Worm (Caenorhabditis elegans) whole organism, L4 larva: ENCODE results near the gene R13H4.7.

Source experiments
- D1046.2 ChIP-seq: fragments of 200-800 bp; sonication (Bioruptor generic); IDR thresholded peaks from 2 replicates; pipeline ENCODE4 v1.3.6; 2022; ENCODE audit warnings: missing genetic modification characterization, missing compliant biosample characterization
- F26F4.8 ChIP-seq: fragments of 200-800 bp; sonication (Bioruptor generic); conservative IDR thresholded peaks from 2 replicates; pipeline ENCODE4 v1.3.6; 2022; ENCODE audit warnings: missing genetic modification characterization, missing compliant biosample characterization
- F37D6.2 ChIP-seq: sonication (generic microtip); optimal IDR thresholded peaks from 2 replicates; lab custom pipeline; 2016; ENCODE audit warnings: mild to moderate bottlenecking, missing genetic modification characterization, missing compliant biosample characterization
- T26A8.4 ChIP-seq: fragments of 200-800 bp; sonication (Bioruptor generic); IDR thresholded peaks from 2 replicates; pipeline ENCODE4 v1.3.6; 2022; ENCODE audit warnings: missing genetic modification characterization, missing compliant biosample characterization
- Y48G9A.11 ChIP-seq: fragments of 200-800 bp; sonication (Bioruptor generic); IDR thresholded peaks from 2 replicates; pipeline ENCODE4 v1.3.6; 2022; ENCODE audit warnings: missing genetic modification reagents, missing genetic modification characterization, missing compliant biosample characterization
- ama-1 ChIP-seq: fragments of 150-350 bp; optimal IDR thresholded peaks from 2 replicates; lab custom pipeline; 2014; ENCODE audit warnings: inconsistent platforms, mixed read lengths
- arid-1 ChIP-seq: fragments of 200-800 bp; sonication (Bioruptor generic); conservative IDR thresholded peaks from 2 replicates; pipeline ENCODE4 v1.3.6; 2022; ENCODE audit warnings: missing genetic modification reagents, missing genetic modification characterization, missing compliant biosample characterization
- attf-4 ChIP-seq: sonication (generic microtip); optimal IDR thresholded peaks from 3 replicates; lab custom pipeline; 2017; ENCODE audit warnings: missing biosample characterization, missing genetic modification characterization
- ceh-20 ChIP-seq: fragments of 200-800 bp; sonication (Bioruptor generic); IDR thresholded peaks from 2 replicates; pipeline ENCODE4 v1.3.6; 2022; ENCODE audit warnings: missing genetic modification reagents, missing genetic modification characterization, missing compliant biosample characterization
- ceh-28 ChIP-seq: fragments of 150-350 bp; optimal IDR thresholded peaks from 2 replicates; lab custom pipeline; 2014; ENCODE audit warnings: missing biosample characterization, missing genetic modification reagents, missing genetic modification characterization
- ceh-82 ChIP-seq: sonication (generic microtip); optimal IDR thresholded peaks from 2 replicates; lab custom pipeline; 2017; ENCODE audit warnings: missing biosample characterization, missing genetic modification characterization
- ctbp-1 ChIP-seq: fragments of 200-800 bp; sonication (Bioruptor generic); IDR thresholded peaks from 2 replicates; pipeline ENCODE4 v1.3.6; 2022; ENCODE audit warnings: missing genetic modification reagents, missing genetic modification characterization, missing compliant biosample characterization
- daf-12 ChIP-seq: fragments of 150-350 bp; optimal IDR thresholded peaks from 2 replicates; lab custom pipeline; 2014; ENCODE audit warnings: missing biosample characterization, missing genetic modification reagents, missing genetic modification characterization
- daf-16 ChIP-seq, 3 experiments: sonication (generic microtip); optimal IDR thresholded peaks; 2 replicates each; lab custom pipeline; 2016 to 2017; ENCODE audit warnings: missing genetic modification characterization in 3 of 3, missing genetic modification reagents in 3 of 3, mild to moderate bottlenecking in 2 of 3, missing compliant biosample characterization in 2 of 3, missing biosample characterization in 1 of 3, moderate library complexity in 1 of 3
- daf-19 ChIP-seq: fragments of 200-800 bp; sonication (Bioruptor generic); conservative IDR thresholded peaks from 2 replicates; pipeline ENCODE4 v1.3.6; 2022; ENCODE audit warnings: missing genetic modification characterization, missing compliant biosample characterization
- daf-8 ChIP-seq: fragments of 200-800 bp; sonication (Bioruptor generic); IDR thresholded peaks from 2 replicates; pipeline ENCODE4 v1.3.6; 2022; ENCODE audit warnings: missing genetic modification characterization, missing compliant biosample characterization
- dmd-6 ChIP-seq: fragments of 200-800 bp; sonication (Bioruptor generic); IDR thresholded peaks from 2 replicates; pipeline ENCODE4 v1.3.6; 2022; ENCODE audit warnings: missing genetic modification reagents, missing genetic modification characterization, missing compliant biosample characterization
- dmd-8 ChIP-seq: fragments of 200-800 bp; sonication (Bioruptor generic); IDR thresholded peaks from 2 replicates; pipeline ENCODE4 v1.3.6; 2022; ENCODE audit warnings: missing genetic modification characterization, missing compliant biosample characterization
- dmd-9 ChIP-seq: fragments of 200-800 bp; sonication (Bioruptor generic); IDR thresholded peaks from 2 replicates; pipeline ENCODE4 v1.3.6; 2022; ENCODE audit warnings: missing genetic modification reagents, missing genetic modification characterization, missing compliant biosample characterization
- dpl-1 ChIP-seq: fragments of 150-350 bp; optimal IDR thresholded peaks from 2 replicates; lab custom pipeline; 2014; ENCODE audit warnings: missing biosample characterization, missing genetic modification reagents, missing genetic modification characterization
- dve-1 ChIP-seq: sonication (generic microtip); optimal IDR thresholded peaks from 2 replicates; lab custom pipeline; 2017; ENCODE audit warnings: antibody characterized with exemption, mild to moderate bottlenecking, missing genetic modification characterization, missing compliant biosample characterization; ENCODE audit not compliant: insufficient read depth
- egl-27 ChIP-seq: sonication (generic microtip); optimal IDR thresholded peaks from 3 replicates; lab custom pipeline; 2017; ENCODE audit warnings: missing biosample characterization, missing genetic modification reagents, missing genetic modification characterization
- egl-43 ChIP-seq: fragments of 200-800 bp; sonication (Bioruptor generic); IDR thresholded peaks from 2 replicates; pipeline ENCODE4 v1.3.6; 2022; ENCODE audit warnings: missing genetic modification reagents, missing genetic modification characterization, missing compliant biosample characterization
- fkh-10 ChIP-seq: fragments of 150-350 bp; optimal IDR thresholded peaks from 2 replicates; lab custom pipeline; 2014; ENCODE audit warnings: missing biosample characterization, missing genetic modification reagents, missing genetic modification characterization
- fos-1 ChIP-seq: fragments of 150-350 bp; optimal IDR thresholded peaks from 2 replicates; lab custom pipeline; 2014; ENCODE audit warnings: missing biosample characterization, missing genetic modification characterization
- hlh-11 ChIP-seq: fragments of 200-800 bp; sonication (Bioruptor generic); optimal IDR thresholded peaks from 2 replicates; lab custom pipeline; 2018; ENCODE audit warnings: mild to moderate bottlenecking, missing genetic modification characterization, missing compliant biosample characterization
- jun-1 ChIP-seq: fragments of 150-350 bp; optimal IDR thresholded peaks from 2 replicates; lab custom pipeline; 2014; ENCODE audit warnings: missing biosample characterization, missing genetic modification reagents, missing genetic modification characterization
- lim-7 ChIP-seq: fragments of 200-800 bp; sonication (Bioruptor generic); IDR thresholded peaks from 2 replicates; pipeline ENCODE4 v1.3.6; 2022; ENCODE audit warnings: missing genetic modification characterization, missing compliant biosample characterization
- lin-1 ChIP-seq: fragments of 200-800 bp; sonication (Bioruptor generic); IDR thresholded peaks from 2 replicates; pipeline ENCODE4 v1.3.6; 2022; ENCODE audit warnings: missing genetic modification reagents, missing genetic modification characterization, missing compliant biosample characterization
- lin-13 ChIP-seq: fragments of 150-350 bp; optimal IDR thresholded peaks from 2 replicates; lab custom pipeline; 2014; ENCODE audit warnings: missing biosample characterization, missing genetic modification reagents, missing genetic modification characterization
- lin-29 ChIP-seq: fragments of 200-800 bp; sonication (Bioruptor generic); IDR thresholded peaks from 2 replicates; pipeline ENCODE4 v1.3.6; 2022; ENCODE audit warnings: missing genetic modification reagents, missing genetic modification characterization, missing compliant biosample characterization
- lsy-2 ChIP-seq, 2 experiments: fragments of 150-350 bp in 1 of 2; sonication (generic microtip) in 1 of 2; optimal IDR thresholded peaks; 2 replicates each; lab custom pipeline; 2014 to 2017; ENCODE audit warnings: missing biosample characterization in 2 of 2, missing genetic modification characterization in 2 of 2
- madf-9 ChIP-seq: fragments of 200-800 bp; sonication (Bioruptor generic); conservative IDR thresholded peaks from 2 replicates; pipeline ENCODE4 v1.3.6; 2022; ENCODE audit warnings: missing genetic modification reagents, missing genetic modification characterization, missing compliant biosample characterization
- mep-1 ChIP-seq: fragments of 150-350 bp; sonication (generic microtip); optimal IDR thresholded peaks from 3 replicates; lab custom pipeline; 2014; ENCODE audit warnings: missing biosample characterization, missing genetic modification characterization
- mes-2 ChIP-seq: sonication (generic microtip); optimal IDR thresholded peaks from 2 replicates; lab custom pipeline; 2016; ENCODE audit warnings: missing genotype, mild to moderate bottlenecking, missing genetic modification characterization, missing compliant biosample characterization; ENCODE audit not compliant: poor library complexity, severe bottlenecking
- mxl-2 ChIP-seq: fragments of 200-800 bp; sonication (Bioruptor generic); conservative IDR thresholded peaks from 2 replicates; pipeline ENCODE4 v1.3.6; 2022; ENCODE audit warnings: missing genetic modification reagents, missing genetic modification characterization, missing compliant biosample characterization
- mxl-3 ChIP-seq: fragments of 200-800 bp; sonication (Bioruptor generic); optimal IDR thresholded peaks from 2 replicates; lab custom pipeline; 2018; ENCODE audit warnings: mild to moderate bottlenecking, missing genetic modification characterization, missing compliant biosample characterization
- nhr-102 ChIP-seq: sonication (generic microtip); optimal IDR thresholded peaks from 2 replicates; lab custom pipeline; 2016; ENCODE audit warnings: mild to moderate bottlenecking, missing genetic modification characterization, moderate library complexity, missing compliant biosample characterization
- nhr-111 ChIP-seq: fragments of 200-800 bp; sonication (Bioruptor generic); optimal IDR thresholded peaks from 2 replicates; lab custom pipeline; 2018; ENCODE audit warnings: mild to moderate bottlenecking, missing genetic modification characterization, missing compliant biosample characterization
- nhr-237 ChIP-seq: sonication (generic microtip); optimal IDR thresholded peaks from 2 replicates; lab custom pipeline; 2017; ENCODE audit warnings: missing biosample characterization, missing genetic modification characterization
- nhr-28 ChIP-seq: fragments of 150-350 bp; optimal IDR thresholded peaks from 2 replicates; lab custom pipeline; 2014; ENCODE audit warnings: missing biosample characterization, missing genetic modification characterization
- nhr-6 ChIP-seq: fragments of 150-350 bp; optimal IDR thresholded peaks from 2 replicates; lab custom pipeline; 2014; ENCODE audit warnings: missing biosample characterization, missing genetic modification characterization
- pqm-1 ChIP-seq: sonication (generic microtip); optimal IDR thresholded peaks from 2 replicates; lab custom pipeline; 2017; ENCODE audit warnings: missing biosample characterization, missing genetic modification characterization
- rbr-2 ChIP-seq: sonication (generic microtip); optimal IDR thresholded peaks from 2 replicates; lab custom pipeline; 2016; ENCODE audit warnings: missing genotype, missing genetic modification characterization, missing compliant biosample characterization
- set-16 ChIP-seq: fragments of 200-800 bp; sonication (Bioruptor generic); IDR thresholded peaks from 2 replicates; pipeline ENCODE4 v1.3.6; 2022; ENCODE audit warnings: missing genetic modification reagents, missing genetic modification characterization, missing compliant biosample characterization
- skn-1 ChIP-seq: fragments of 150-350 bp; optimal IDR thresholded peaks from 2 replicates; lab custom pipeline; 2014; ENCODE audit warnings: missing biosample characterization, missing genetic modification characterization
- snpc-4 ChIP-seq: fragments of 150-350 bp; optimal IDR thresholded peaks from 2 replicates; lab custom pipeline; 2014; ENCODE audit warnings: missing biosample characterization, missing genetic modification characterization
- tag-97 ChIP-seq: fragments of 200-800 bp; sonication (Bioruptor generic); IDR thresholded peaks from 2 replicates; pipeline ENCODE4 v1.3.6; 2022; ENCODE audit warnings: missing genetic modification characterization, missing compliant biosample characterization
- unc-62 ChIP-seq, 3 experiments: fragments of 150-350 bp in 1 of 3; sonication (generic microtip); optimal IDR thresholded peaks in 2 of 3; peaks in 1 of 3; 1 replicate in 1 of 3; 2 replicates in 2 of 3; lab custom pipeline; 2014 to 2017; ENCODE audit warnings: missing biosample characterization in 3 of 3, missing genetic modification characterization in 3 of 3, missing genetic modification reagents in 3 of 3, missing genotype in 1 of 3
- zag-1 ChIP-seq: fragments of 150-350 bp; optimal IDR thresholded peaks from 2 replicates; lab custom pipeline; 2014; ENCODE audit warnings: missing biosample characterization, missing genetic modification characterization
- zfp-3 ChIP-seq: fragments of 200-800 bp; sonication (Bioruptor generic); conservative IDR thresholded peaks from 2 replicates; pipeline ENCODE4 v1.3.6; 2022; ENCODE audit warnings: missing genetic modification reagents, missing genetic modification characterization, missing compliant biosample characterization
- zip-2 ChIP-seq: fragments of 150-350 bp; optimal IDR thresholded peaks from 2 replicates; lab custom pipeline; 2014; ENCODE audit warnings: missing biosample characterization, missing genetic modification characterization

R13H4.7 gene

ce11 chrV:11844828-11845227 is 23.2 kb downstream of the R13H4.7 start (continued):
- TF ChIP-seq lin-1 (no peak), egl-43 (GFP tag; lab: Robert Waterston, UW) (peak; percentile 77), fos-1 (tag; lab: Kevin White, UChicago) (no peak), dpl-1 (GFP tag; lab: Kevin White, UChicago) (no peak), nhr-111 (GFP tag; lab: Kevin White, UChicago) (no peak), daf-12 (tag; lab: Kevin White, UChicago) (no peak), lin-29 (GFP tag; lab: Robert Waterston, UW) (no peak), D1046.2 (GFP tag; lab: Robert Waterston, UW) (no peak), unc-62 (GFP tag; optimal IDR thresholded peaks at IDR 0.05 in 1 of 2; lab: Kevin White, UChicago) (peak in 1 of 2 experiments; percentile 89), unc-62 (tag; optimal IDR thresholded peaks at IDR 0.05; lab: Kevin White, UChicago) (no peak), F26F4.8 (GFP tag; lab: Robert Waterston, UW) (no peak), F37D6.2 (tag; lab: Kevin White, UChicago) (no peak), nhr-6 (tag; lab: Kevin White, UChicago) (peak; percentile 89), dmd-6 (no peak), jun-1 (tag; lab: Kevin White, UChicago) (no peak), fkh-10 (GFP tag; lab: Kevin White, UChicago) (no peak), pqm-1 (tag; lab: Kevin White, UChicago) (peak; percentile 45), madf-9 (GFP tag; lab: Robert Waterston, UW) (no peak), nhr-102 (no peak), snpc-4 (tag; lab: Kevin White, UChicago) (no peak), T26A8.4 (GFP tag; lab: Robert Waterston, UW) (0 out of 2 replicates have a peak, but pooled peaks have one; percentile 30), skn-1 (tag; lab: Kevin White, UChicago) (no peak), dmd-9 (no peak), ceh-20 (GFP tag; lab: Robert Waterston, UW) (no peak), ctbp-1 (GFP tag; lab: Robert Waterston, UW) (peak; percentile 55; the same call in 1 of the 2 replicates), daf-19 (GFP tag; lab: Robert Waterston, UW) (no peak), egl-27 (tag; lab: Kevin White, UChicago) (no peak), zfp-3 (GFP tag; lab: Robert Waterston, UW) (no peak), mes-2 (tag; lab: Kevin White, UChicago) (peak; percentile 34), mxl-2 (no peak), lsy-2 (tag; optimal IDR thresholded peaks at IDR 0.05; lab: Kevin White, UChicago) (peak in 1 of 2 experiments; percentile 51), daf-8 (no peak), daf-16 (GFP tag; optimal IDR thresholded peaks at IDR 0.05; lab: Kevin White, UChicago) (no peak), daf-16 (tag; optimal IDR thresholded peaks at IDR 0.05; lab: Kevin White, UChicago) (no peak), dve-1 (no peak), zip-2 (tag; lab: Kevin White, UChicago) (no peak), mxl-3 (peak; percentile 30), arid-1 (GFP tag; lab: Robert Waterston, UW) (no peak), nhr-237 (tag; lab: Kevin White, UChicago) (no peak), tag-97 (GFP tag; lab: Robert Waterston, UW) (no peak), ceh-82 (tag; lab: Kevin White, UChicago) (no peak), nhr-28 (tag; lab: Kevin White, UChicago) (no peak), ama-1 (lab: Kevin White, UChicago) (no peak), attf-4 (no peak), hlh-11 (tag; lab: Kevin White, UChicago) (peak; percentile 72), lin-13 (no peak), set-16 (GFP tag; lab: Robert Waterston, UW) (peak; percentile 58), mep-1 (peak; percentile 52), zag-1 (tag; lab: Kevin White, UChicago) (no peak), dmd-8 (GFP tag; lab: Robert Waterston, UW) (no peak), ceh-28 (tag; lab: Kevin White, UChicago) (no peak), Y48G9A.11 (GFP tag; lab: Robert Waterston, UW) (no peak), lim-7 (no peak), rbr-2 (tag; lab: Kevin White, UChicago) (peak; percentile 23)
